Worm (Caenorhabditis elegans): ENCODE measurements around the gene C31H2.3.

ce11 chrX:5199825-5200373 is 45.7 kb upstream of the C31H2.3 start:
- TF ChIP-seq unc-86 (tag; optimal IDR thresholded peaks at IDR 0.05) (no peak), elt-3 (tag; optimal IDR thresholded peaks at IDR 0.05) (no peak), ama-1 (optimal IDR thresholded peaks at IDR 0.05) (no peak), tbx-2 (tag; optimal IDR thresholded peaks at IDR 0.05) (no peak), unc-98 (GFP tag; IDR thresholded peaks at IDR 0.05) (no peak), unc-62 (GFP tag; optimal IDR thresholded peaks at IDR 0.05) (no peak), fos-1 (tag; optimal IDR thresholded peaks at IDR 0.05) (no peak), lin-39 (tag; optimal IDR thresholded peaks at IDR 0.05) (no peak), mep-1 (tag; optimal IDR thresholded peaks at IDR 0.05) (no peak), nhr-28 (tag; optimal IDR thresholded peaks at IDR 0.05) (no peak), pqm-1 (tag; optimal IDR thresholded peaks at IDR 0.05) (no peak), lin-15B (tag; optimal IDR thresholded peaks at IDR 0.05) (no peak)
